Worm (Caenorhabditis elegans): ENCODE measurements around the gene srbc-56.

The srbc-56 gene

ce11 chrV:15782494-15782893, 49.0 kb downstream of the srbc-56 start, which contains the start of gene T26E4.3:
Gene T26E4.3, plus strand, starts transcription at chrV:15782794.
- no peak for TF ChIP-seq unc-62 (GFP tag; optimal IDR thresholded peaks at IDR 0.05)

ce11 chrV:15781086-15781485, 50.4 kb downstream of the srbc-56 start, which contains the start of gene T26E4.2:
Gene T26E4.2, plus strand, starts transcription at chrV:15781386.
- TF ChIP-seq unc-62 (GFP tag; optimal IDR thresholded peaks at IDR 0.05) = no peak
